Fruit fly (Drosophila melanogaster) whole organism, embryonic: ENCODE results near the gene CG32225.

Source experiments
- CG10462 ChIP-seq: fragments of 200-800 bp; sonication (Bioruptor generic); optimal IDR thresholded peaks from 2 replicates; lab custom pipeline; 2016; ENCODE audit warnings: missing biosample characterization, missing genetic modification characterization
- CG9215 ChIP-seq: fragments of 200-800 bp; sonication (Bioruptor generic); IDR thresholded peaks from 2 replicates; pipeline ENCODE4 v1.3.6; 2022; ENCODE audit warnings: missing biosample characterization, missing genetic modification characterization
- Kr ChIP-seq: fragments of 200-800 bp; sonication (Bioruptor generic); optimal IDR thresholded peaks from 2 replicates; lab custom pipeline; 2017; ENCODE audit warnings: missing biosample characterization, mild to moderate bottlenecking, missing genetic modification characterization
- PHDP ChIP-seq: fragments of 200-800 bp; sonication (Bioruptor generic); optimal IDR thresholded peaks from 3 replicates; lab custom pipeline; 2018; ENCODE audit warnings: missing biosample characterization, mild to moderate bottlenecking, missing genetic modification characterization, moderate library complexity
- br ChIP-seq: fragments of >200 bp; optimal IDR thresholded peaks from 2 replicates; lab custom pipeline; 2017
- pfk ChIP-seq: fragments of 200-800 bp; sonication (Bioruptor generic); optimal IDR thresholded peaks from 2 replicates; lab custom pipeline; 2018; ENCODE audit warnings: missing biosample characterization, mild to moderate bottlenecking, missing genetic modification characterization, moderate library complexity
- ttk ChIP-seq: fragments of 200-800 bp; sonication (Bioruptor generic); IDR thresholded peaks from 2 replicates; pipeline ENCODE4 v2.1.2; 2022; ENCODE audit warnings: missing biosample characterization, missing genetic modification characterization

DNA sequence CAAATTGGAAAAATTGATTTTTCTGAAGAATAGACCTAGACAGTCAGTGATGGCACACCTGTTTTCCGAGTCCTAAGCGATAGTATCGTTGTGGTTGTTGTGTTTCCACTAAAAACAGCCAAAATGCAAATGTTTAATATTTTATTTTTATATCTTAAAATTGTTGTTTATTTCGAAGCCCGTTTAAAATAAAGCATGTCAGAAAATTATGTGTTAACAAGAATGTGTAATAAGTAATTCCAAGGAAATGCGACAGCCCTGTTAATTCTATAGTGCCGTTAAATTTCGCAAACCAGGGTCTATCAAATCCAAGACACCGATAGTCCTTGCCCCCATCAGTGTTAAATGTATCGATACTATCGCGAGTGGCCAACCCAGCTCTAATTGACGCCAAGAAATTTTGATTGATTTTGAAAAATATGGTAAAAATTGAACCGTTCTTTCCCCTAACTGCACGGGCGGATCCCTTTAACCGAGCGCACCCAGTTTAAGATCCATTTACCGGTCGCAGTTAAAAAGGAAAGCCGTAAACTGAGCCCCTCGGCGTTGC is 3.9 kb downstream of the CG32225 start, which contains the start of gene Pex23:
- TF ChIP-seq pfk (GFP tag; lab: Kevin White, UChicago) (no peak), CG10462 (GFP tag; lab: Kevin White, UChicago) (peak; percentile 64), CG9215 (peak; percentile 84), br (lab: Kevin White, UChicago) (no peak), PHDP (tag; lab: Kevin White, UChicago) (peak; percentile 71), Kr (GFP tag; lab: Kevin White, UChicago) (no peak), ttk (GFP tag; lab: Robert Waterston, UW) (peak; percentile 55; the same call in 1 of the 2 replicates)
